Worm (Caenorhabditis elegans): Measurements from ENCODE around the gene F54C8.6.

DNA sequence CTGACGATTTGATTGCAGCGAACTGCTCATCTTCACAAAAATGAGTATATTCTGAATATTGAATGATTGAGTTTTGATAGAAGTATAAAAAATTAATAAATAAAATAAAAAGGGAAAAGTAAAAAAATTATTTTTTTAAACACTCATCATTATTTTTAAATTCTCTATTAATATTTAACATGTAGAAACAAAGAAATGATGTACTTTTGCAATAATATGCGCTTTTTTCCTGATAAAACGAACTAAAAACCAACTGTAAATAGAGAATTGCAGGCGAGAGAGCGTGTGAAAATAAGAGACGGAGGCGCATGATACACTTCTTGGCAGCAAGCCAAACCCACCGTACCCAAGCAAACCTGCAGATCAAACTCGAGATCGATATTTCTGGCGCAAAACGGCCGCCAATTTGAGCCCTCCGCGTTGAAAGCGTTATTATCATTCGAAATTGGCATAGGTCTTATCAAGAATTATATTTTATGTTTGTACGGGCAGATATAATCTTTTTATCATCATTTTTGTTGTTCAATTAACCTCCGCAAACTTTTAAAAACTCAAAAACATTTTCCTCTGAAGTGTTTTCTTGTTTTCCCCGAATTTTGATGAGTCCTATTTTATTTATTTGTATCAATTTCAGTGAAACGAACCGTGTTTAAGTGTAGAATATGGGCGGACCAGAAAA is 6.4 kb upstream of the F54C8.6 start, which contains the start of the genes rheb-1 and spk-1:
- TF ChIP-seq ceh-82 (tag; optimal IDR thresholded peaks at IDR 0.05) (peak; percentile 59), elt-1 (tag; optimal IDR thresholded peaks at IDR 0.05) (no peak), mbf-1 (tag; optimal IDR thresholded peaks at IDR 0.05) (no peak), aly-2 (tag; optimal IDR thresholded peaks at IDR 0.05) (no peak), lin-39 (tag; optimal IDR thresholded peaks at IDR 0.05) (no peak), blmp-1 (tag; optimal IDR thresholded peaks at IDR 0.05; ENCODE audit: insufficient read depth) (peak; percentile 54), ZK546.5 (tag; optimal IDR thresholded peaks at IDR 0.05) (peak; percentile 97), egl-27 (tag; optimal IDR thresholded peaks at IDR 0.05) (peak; percentile 54), nhr-25 (tag; optimal IDR thresholded peaks at IDR 0.05) (peak; percentile 85)
